Fruit fly (Drosophila melanogaster) whole organism, wandering third instar larva: ENCODE measurements around the gene Sap130.

Experiments
- Abd-B ChIP-seq: fragments of >200 bp; optimal IDR thresholded peaks from 2 replicates; lab custom pipeline; 2017; ENCODE audit warnings: missing biosample characterization, missing genetic modification characterization
- CG32264 ChIP-seq: fragments of 200-800 bp; sonication (Bioruptor generic); optimal IDR thresholded peaks from 2 replicates; lab custom pipeline; 2016; ENCODE audit warnings: missing biosample characterization, missing genetic modification characterization
- CG9705 ChIP-seq: fragments of 200-800 bp; sonication (Bioruptor generic); optimal IDR thresholded peaks from 2 replicates; lab custom pipeline; 2018; ENCODE audit warnings: missing biosample characterization, mild to moderate bottlenecking, missing genetic modification characterization
- CrebA ChIP-seq: fragments of 200-800 bp; sonication (Bioruptor generic); optimal IDR thresholded peaks from 2 replicates; lab custom pipeline; 2016; ENCODE audit warnings: missing biosample characterization, mild to moderate bottlenecking, missing genetic modification characterization, borderline replicate concordance
- Dfd ChIP-seq: fragments of >200 bp; optimal IDR thresholded peaks from 2 replicates; lab custom pipeline; 2017; ENCODE audit warnings: missing biosample characterization, missing genetic modification characterization
- Dif ChIP-seq: fragments of 200-275, 200-300 bp; sonication (Bioruptor generic); optimal IDR thresholded peaks from 2 replicates; lab custom pipeline; 2018; ENCODE audit warnings: missing biosample characterization, missing genetic modification characterization; ENCODE audit not compliant: partially characterized antibody
- HLH106 ChIP-seq: fragments of 200-800 bp; optimal IDR thresholded peaks from 3 replicates; lab custom pipeline; 2019; ENCODE audit warnings: missing biosample characterization, mild to moderate bottlenecking, missing genetic modification characterization, moderate library complexity
- Hnf4 ChIP-seq: fragments of 200-800 bp; sonication (Bioruptor generic); optimal IDR thresholded peaks from 2 replicates; lab custom pipeline; 2016; ENCODE audit warnings: missing biosample characterization, mild to moderate bottlenecking, missing genetic modification characterization
- Hr83 ChIP-seq: fragments of 200-300 bp; sonication (Bioruptor generic); optimal IDR thresholded peaks from 2 replicates; lab custom pipeline; 2016; ENCODE audit warnings: missing biosample characterization, mild to moderate bottlenecking, missing genetic modification characterization, moderate library complexity; ENCODE audit not compliant: poor library complexity, severe bottlenecking
- Jra ChIP-seq: sonication (Bioruptor generic); optimal IDR thresholded peaks from 2 replicates; lab custom pipeline; 2016; ENCODE audit warnings: missing biosample characterization, missing genetic modification characterization
- Mio ChIP-seq: sonication (Bioruptor generic); optimal IDR thresholded peaks from 2 replicates; lab custom pipeline; 2016; ENCODE audit warnings: missing biosample characterization, missing genetic modification characterization
- Myc ChIP-seq: fragments of >200 bp; optimal IDR thresholded peaks from 2 replicates; lab custom pipeline; 2017
- N ChIP-seq: fragments of >200 bp; optimal IDR thresholded peaks from 2 replicates; lab custom pipeline; 2018; ENCODE audit warnings: missing biosample characterization, missing external identifiers, missing genetic modification characterization
- OdsH ChIP-seq: fragments of 200-800 bp; sonication (Bioruptor generic); optimal IDR thresholded peaks from 2 replicates; lab custom pipeline; 2016; ENCODE audit warnings: missing biosample characterization, mild to moderate bottlenecking, missing genetic modification characterization
- Rel ChIP-seq, 2 experiments: fragments of 200-800 bp; sonication (Bioruptor generic) in 1 of 2; optimal IDR thresholded peaks; 2 replicates in 1 of 2; 3 replicates in 1 of 2; lab custom pipeline; 2016 to 2019; ENCODE audit warnings: mild to moderate bottlenecking in 2 of 2, missing biosample characterization in 2 of 2, missing genetic modification characterization in 2 of 2, moderate library complexity in 1 of 2
- Sp1 ChIP-seq: fragments of 200-800 bp; sonication (Bioruptor generic); optimal IDR thresholded peaks from 3 replicates; lab custom pipeline; 2019; ENCODE audit warnings: missing biosample characterization, mild to moderate bottlenecking, missing genetic modification characterization, moderate library complexity
- Vsx2 ChIP-seq: fragments of 200-300, 225-300 bp; sonication (Bioruptor generic); optimal IDR thresholded peaks from 2 replicates; lab custom pipeline; 2018; ENCODE audit warnings: missing biosample characterization, missing genetic modification characterization; ENCODE audit not compliant: partially characterized antibody
- br ChIP-seq: fragments of 200-800 bp; sonication (Bioruptor generic); optimal IDR thresholded peaks from 2 replicates; lab custom pipeline; 2016; ENCODE audit warnings: missing biosample characterization, missing genetic modification characterization
- brk ChIP-seq: fragments of 200-800 bp; sonication (Bioruptor generic); optimal IDR thresholded peaks from 2 replicates; lab custom pipeline; 2016; ENCODE audit warnings: missing biosample characterization, mild to moderate bottlenecking, missing genetic modification characterization
- dl ChIP-seq, 2 experiments: fragments of 175-275, 200-275 bp in 1 of 2; fragments of 200-275 bp in 1 of 2; sonication (Bioruptor generic); optimal IDR thresholded peaks; lab custom pipeline; 2018; ENCODE audit warnings: mild to moderate bottlenecking in 2 of 2, missing biosample characterization in 2 of 2, missing genetic modification characterization in 2 of 2, moderate library complexity in 2 of 2; ENCODE audit not compliant: partially characterized antibody in 2 of 2, insufficient read depth in 1 of 2
- dmrt93B ChIP-seq: fragments of 200-800 bp; sonication (Bioruptor generic); optimal IDR thresholded peaks from 2 replicates; lab custom pipeline; 2018; ENCODE audit warnings: missing biosample characterization, mild to moderate bottlenecking, missing genetic modification characterization
- dsf ChIP-seq: sonication (Bioruptor generic); optimal IDR thresholded peaks from 2 replicates; lab custom pipeline; 2016; ENCODE audit warnings: missing biosample characterization, missing genetic modification characterization, borderline replicate concordance
- ey ChIP-seq: fragments of 200-800 bp; sonication (Bioruptor generic); optimal IDR thresholded peaks from 2 replicates; lab custom pipeline; 2016; ENCODE audit warnings: missing biosample characterization, missing genetic modification characterization
- foxo ChIP-seq, 2 experiments: fragments of 200-800 bp; sonication (Bioruptor generic); optimal IDR thresholded peaks; 2 replicates in 1 of 2; 3 replicates in 1 of 2; lab custom pipeline; 2016 to 2017; ENCODE audit warnings: missing biosample characterization in 2 of 2, missing genetic modification characterization in 2 of 2
- fru ChIP-seq: fragments of 200-800 bp; sonication (Bioruptor generic); optimal IDR thresholded peaks from 3 replicates; lab custom pipeline; 2016; ENCODE audit warnings: missing biosample characterization, mild to moderate bottlenecking, missing genetic modification characterization
- jim ChIP-seq: fragments of 175-275, 200-325 bp; sonication (Bioruptor generic); optimal IDR thresholded peaks from 2 replicates; lab custom pipeline; 2016; ENCODE audit warnings: missing biosample characterization, mild to moderate bottlenecking, missing genetic modification characterization
- lola ChIP-seq: fragments of >200 bp; optimal IDR thresholded peaks from 2 replicates; lab custom pipeline; 2017; ENCODE audit warnings: missing biosample characterization, missing genetic modification characterization
- psq ChIP-seq: fragments of 200-800 bp; sonication (Bioruptor generic); optimal IDR thresholded peaks from 3 replicates; lab custom pipeline; 2017; ENCODE audit warnings: missing biosample characterization, mild to moderate bottlenecking, missing genetic modification characterization, moderate library complexity
- rgr ChIP-seq: fragments of 200-800 bp; sonication (Bioruptor generic); optimal IDR thresholded peaks from 3 replicates; lab custom pipeline; 2016; ENCODE audit warnings: missing biosample characterization, mild to moderate bottlenecking, missing genetic modification characterization
- sage ChIP-seq: fragments of 200-800 bp; sonication (Bioruptor generic); optimal IDR thresholded peaks from 2 replicates; lab custom pipeline; 2016; ENCODE audit warnings: missing biosample characterization, mild to moderate bottlenecking, missing genetic modification characterization
- sv ChIP-seq: fragments of 200-800 bp; sonication (Bioruptor generic); optimal IDR thresholded peaks from 3 replicates; lab custom pipeline; 2016; ENCODE audit warnings: missing biosample characterization, missing genetic modification characterization
- usp ChIP-seq: fragments of >200 bp; optimal IDR thresholded peaks from 2 replicates; lab custom pipeline; 2017; ENCODE audit warnings: missing biosample characterization, missing genetic modification characterization
- woc ChIP-seq: sonication (Bioruptor generic); optimal IDR thresholded peaks from 2 replicates; lab custom pipeline; 2016; ENCODE audit warnings: missing biosample characterization, mild to moderate bottlenecking, missing genetic modification characterization

The Sap130 gene

dm6 chr3L:12843056-12843799 is 37.5 kb downstream of the Sap130 start, which contains the start of gene nebu (continued):
- peak; percentile 99 for TF ChIP-seq ey (GFP tag; lab: Kevin White, UChicago)
- peak; percentile 97 for TF ChIP-seq Sp1 (GFP tag; lab: Kevin White, UChicago)
- TF ChIP-seq CG9705 (GFP tag; lab: Kevin White, UChicago) = peak; percentile 91
- TF ChIP-seq fru (GFP tag; lab: Kevin White, UChicago) = peak; percentile 99
- peak; percentile 98 for TF ChIP-seq CG32264 (GFP tag; lab: Kevin White, UChicago)
- peak; percentile 97 for TF ChIP-seq dmrt93B (GFP tag; lab: Kevin White, UChicago)
- peak; percentile 96 for TF ChIP-seq Rel (GFP tag; optimal IDR thresholded peaks at IDR 0.05; lab: Kevin White, UChicago)
- peak; percentile 87 for TF ChIP-seq Rel (tag; optimal IDR thresholded peaks at IDR 0.05; lab: Kevin White, UChicago)
- no peak for TF ChIP-seq Dif (GFP tag; lab: Kevin White, UChicago)
- no peak for TF ChIP-seq Vsx2 (GFP tag; lab: Kevin White, UChicago)
- TF ChIP-seq, all 38 proteins: peak for 27

- TF ChIP-seq CrebA = peak; percentile 73
- no peak for TF ChIP-seq lola (GFP tag; lab: Kevin White, UChicago)
- TF ChIP-seq Jra (GFP tag; lab: Kevin White, UChicago) = peak; percentile 89
- TF ChIP-seq psq (GFP tag; lab: Kevin White, UChicago) = peak; percentile 90
- no peak for TF ChIP-seq Rel (GFP tag; optimal IDR thresholded peaks at IDR 0.05; lab: Kevin White, UChicago)
- peak; percentile 95 for TF ChIP-seq Rel (tag; optimal IDR thresholded peaks at IDR 0.05; lab: Kevin White, UChicago)
- TF ChIP-seq foxo (GFP tag; optimal IDR thresholded peaks at IDR 0.05; lab: Kevin White, UChicago) = peak in 1 of 2 experiments; percentile 36
- TF ChIP-seq Vsx2 (GFP tag; lab: Kevin White, UChicago) = peak; percentile 48
- TF ChIP-seq jim (GFP tag; lab: Kevin White, UChicago) = no peak
- TF ChIP-seq CG9705 (GFP tag; lab: Kevin White, UChicago) = peak; percentile 20
- peak; percentile 57 for TF ChIP-seq sage (GFP tag; lab: Kevin White, UChicago)
- TF ChIP-seq Dfd (GFP tag; lab: Kevin White, UChicago) = no peak
- peak; percentile 3 for TF ChIP-seq CG32264 (GFP tag; lab: Kevin White, UChicago)
- TF ChIP-seq dsf = peak; percentile 22
- TF ChIP-seq Hnf4 (GFP tag; lab: Kevin White, UChicago) = peak; percentile 64
These were observed 44.2 kb downstream of the Sap130 start, which contains the start of the genes CG10948 and Wbp2 for dm6 chr3L:12849867-12850301. Gene CG10948, minus strand, starts transcription at chr3L:12850117. Gene Wbp2, plus strand, starts transcription at chr3L:12850165.

dm6 chr3L:12853423-12853822 is 47.7 kb downstream of the Sap130 start, which contains the start of gene Ent3:
Gene Ent3, plus strand, starts transcription at chr3L:12853646.
- TF ChIP-seq Hr83 (GFP tag; lab: Kevin White, UChicago) (no peak), woc (GFP tag; lab: Kevin White, UChicago) (no peak), OdsH (GFP tag; lab: Kevin White, UChicago) (no peak), Sp1 (GFP tag; lab: Kevin White, UChicago) (no peak), Rel (GFP tag; optimal IDR thresholded peaks at IDR 0.05; lab: Kevin White, UChicago) (no peak), Rel (tag; optimal IDR thresholded peaks at IDR 0.05; lab: Kevin White, UChicago) (no peak), usp (no peak), Jra (GFP tag; lab: Kevin White, UChicago) (no peak), Abd-B (GFP tag; lab: Kevin White, UChicago) (no peak), jim (GFP tag; lab: Kevin White, UChicago) (no peak), br (GFP tag; lab: Kevin White, UChicago) (no peak)

dm6 chr3L:12857553-12858122 is 51.9 kb downstream of the Sap130 start:
- TF ChIP-seq Hr83 (GFP tag; lab: Kevin White, UChicago) = no peak

- TF ChIP-seq brk (GFP tag; lab: Kevin White, UChicago) = no peak
- no peak for TF ChIP-seq CrebA
- TF ChIP-seq dmrt93B (GFP tag; lab: Kevin White, UChicago) = no peak
- TF ChIP-seq rgr (GFP tag; lab: Kevin White, UChicago) = no peak
- no peak for TF ChIP-seq Dfd (GFP tag; lab: Kevin White, UChicago)
- TF ChIP-seq CG32264 (GFP tag; lab: Kevin White, UChicago) = no peak
- TF ChIP-seq Rel (GFP tag; optimal IDR thresholded peaks at IDR 0.05; lab: Kevin White, UChicago) = no peak
- peak; percentile 98 for TF ChIP-seq Rel (tag; optimal IDR thresholded peaks at IDR 0.05; lab: Kevin White, UChicago)
- no peak for TF ChIP-seq sv (GFP tag; lab: Kevin White, UChicago)
- TF ChIP-seq fru (GFP tag; lab: Kevin White, UChicago) = no peak
- TF ChIP-seq HLH106 (tag; lab: Kevin White, UChicago) = no peak
- TF ChIP-seq OdsH (GFP tag; lab: Kevin White, UChicago) = no peak
- no peak for TF ChIP-seq foxo (GFP tag; optimal IDR thresholded peaks at IDR 0.05; lab: Kevin White, UChicago)
- TF ChIP-seq Myc (lab: Kevin White, UChicago) = peak; percentile 80
- no peak for TF ChIP-seq dl (GFP tag; optimal IDR thresholded peaks at IDR 0.05; lab: Kevin White, UChicago; ENCODE audit: insufficient read depth in 1 of 2, partially characterized antibody in 2 of 2)
- TF ChIP-seq Jra (GFP tag; lab: Kevin White, UChicago) = no peak
- no peak for TF ChIP-seq Abd-B (GFP tag; lab: Kevin White, UChicago)
- no peak for TF ChIP-seq Mio
- TF ChIP-seq sage (GFP tag; lab: Kevin White, UChicago) = no peak
- no peak for TF ChIP-seq ey (GFP tag; lab: Kevin White, UChicago)
- no peak for TF ChIP-seq Hnf4 (GFP tag; lab: Kevin White, UChicago)
- no peak for TF ChIP-seq N (GFP tag; lab: Kevin White, UChicago)
These were observed 55.7 kb downstream of the Sap130 start, which contains the start of gene CG32107 for dm6 chr3L:12861255-12861899. Gene CG32107, minus strand, starts transcription at chr3L:12861305.
